Fruit fly (Drosophila melanogaster) whole organism, pupa: ENCODE measurements around the gene Ir31a.
A peak's percentile ranks its signal among the peaks of the same experiment; 100 is the strongest.

Experiments used
- CG10348 ChIP-seq: fragments of 200-800 bp; sonication (Bioruptor generic); IDR thresholded peaks from 2 replicates; pipeline ENCODE4 v1.3.6; 2022; ENCODE audit warnings: missing biosample characterization, missing genetic modification characterization
- CG12605 ChIP-seq: fragments of 200-800 bp; sonication (Bioruptor generic); IDR thresholded peaks from 2 replicates; pipeline ENCODE4 v1.3.6; 2022; ENCODE audit warnings: missing biosample characterization, missing genetic modification characterization
- CG13204 ChIP-seq: fragments of 200-800 bp; sonication (Bioruptor generic); optimal IDR thresholded peaks from 2 replicates; lab custom pipeline; 2018; ENCODE audit warnings: missing biosample characterization, mild to moderate bottlenecking, missing genetic modification characterization, moderate library complexity
- CG14655 ChIP-seq: fragments of 200-800 bp; sonication (Bioruptor generic); optimal IDR thresholded peaks from 3 replicates; lab custom pipeline; 2017; ENCODE audit warnings: mild to moderate bottlenecking, missing biosample characterization, missing genetic modification reagents, missing genetic modification characterization
- CG15710 ChIP-seq: fragments of 200-800 bp; sonication (Bioruptor generic); optimal IDR thresholded peaks from 2 replicates; lab custom pipeline; 2018; ENCODE audit warnings: missing biosample characterization, mild to moderate bottlenecking, missing genetic modification characterization, moderate library complexity
- CG17806 ChIP-seq: fragments of 200-800 bp; sonication (Bioruptor generic); optimal IDR thresholded peaks from 2 replicates; lab custom pipeline; 2018; ENCODE audit warnings: missing biosample characterization, mild to moderate bottlenecking, missing genetic modification characterization, moderate library complexity
- CG32121 ChIP-seq: fragments of 200-800 bp; sonication (Bioruptor generic); IDR thresholded peaks from 2 replicates; pipeline ENCODE4 v1.3.6; 2022; ENCODE audit warnings: missing biosample characterization, missing genetic modification characterization
- CG34367 ChIP-seq: fragments of 200-800 bp; sonication (Bioruptor generic); optimal IDR thresholded peaks from 2 replicates; lab custom pipeline; 2018; ENCODE audit warnings: missing biosample characterization, mild to moderate bottlenecking, missing genetic modification characterization
- CG4496 ChIP-seq: fragments of 200-800 bp; sonication (Bioruptor generic); IDR thresholded peaks from 3 replicates; pipeline ENCODE4 v1.3.6; 2022; ENCODE audit warnings: missing biosample characterization, missing genetic modification characterization
- CG8159 ChIP-seq: fragments of 200-800 bp; sonication (Bioruptor generic); optimal IDR thresholded peaks from 3 replicates; lab custom pipeline; 2018; ENCODE audit warnings: missing biosample characterization, mild to moderate bottlenecking, missing genetic modification characterization, moderate library complexity
- CG8301 ChIP-seq: fragments of 200-800 bp; sonication (Bioruptor generic); optimal IDR thresholded peaks from 2 replicates; lab custom pipeline; 2018; ENCODE audit warnings: missing biosample characterization, mild to moderate bottlenecking, missing genetic modification characterization
- CG9948 ChIP-seq: fragments of 200-800 bp; sonication (Bioruptor generic); optimal IDR thresholded peaks from 2 replicates; lab custom pipeline; 2018; ENCODE audit warnings: missing biosample characterization, mild to moderate bottlenecking, missing genetic modification characterization, moderate library complexity
- D1 ChIP-seq: fragments of 200-800 bp; sonication (Bioruptor generic); optimal IDR thresholded peaks from 2 replicates; lab custom pipeline; 2018; ENCODE audit warnings: missing biosample characterization, mild to moderate bottlenecking, missing genetic modification characterization, moderate library complexity
- EcR ChIP-seq: fragments of 200-800 bp; sonication (Bioruptor generic); optimal IDR thresholded peaks from 3 replicates; lab custom pipeline; 2019; ENCODE audit warnings: missing biosample characterization, missing genetic modification characterization, mild to moderate bottlenecking, moderate library complexity, missing genetic modification reagents
- Ets98B ChIP-seq: fragments of 200-800 bp; sonication (Bioruptor generic); IDR thresholded peaks from 2 replicates; pipeline ENCODE4 v1.3.6; 2022; ENCODE audit warnings: missing biosample characterization, missing genetic modification characterization
- Pif1A ChIP-seq: fragments of 200-800 bp; sonication (Bioruptor generic); optimal IDR thresholded peaks from 3 replicates; lab custom pipeline; 2016; ENCODE audit warnings: missing biosample characterization, missing genetic modification characterization
- Pif1B ChIP-seq: fragments of 200-800 bp; sonication (Bioruptor generic); optimal IDR thresholded peaks from 3 replicates; lab custom pipeline; 2016; ENCODE audit warnings: missing biosample characterization, missing genetic modification characterization
- Snoo ChIP-seq: fragments of 200-800 bp; sonication (Bioruptor generic); optimal IDR thresholded peaks from 3 replicates; lab custom pipeline; 2017; ENCODE audit warnings: missing biosample characterization, mild to moderate bottlenecking, missing genetic modification characterization, inconsistent platforms
- fd96Ca ChIP-seq: fragments of 200-800 bp; sonication (Bioruptor generic); IDR thresholded peaks from 3 replicates; pipeline ENCODE4 v1.3.6; 2022; ENCODE audit warnings: missing biosample characterization, missing genetic modification characterization
- gl ChIP-seq: fragments of 200-800 bp; sonication (Bioruptor generic); optimal IDR thresholded peaks from 2 replicates; lab custom pipeline; 2018; ENCODE audit warnings: missing biosample characterization, mild to moderate bottlenecking, missing genetic modification characterization
- rn ChIP-seq: fragments of 200-800 bp; sonication (Bioruptor generic); IDR thresholded peaks from 2 replicates; pipeline ENCODE4 v1.3.6; 2022; ENCODE audit warnings: missing biosample characterization, missing genetic modification characterization

Ir31a gene

dm6 chr2L:10373605-10374269, 31.6 kb upstream of the Ir31a start, which contains the start of gene rho-5:
rho-5 (minus strand) TSS chr2L:10373900.
- TF ChIP-seq Pif1A (GFP tag; lab: Kevin White, UChicago) (no peak), gl (tag; lab: Kevin White, UChicago) (no peak), CG15710 (no peak), Snoo (tag; lab: Kevin White, UChicago) (no peak), CG32121 (no peak), Ets98B (no peak), CG8301 (tag; lab: Kevin White, UChicago) (no peak), CG34367 (tag; lab: Kevin White, UChicago) (no peak)

dm6 chr2L:10375464-10376236, 29.7 kb upstream of the Ir31a start, which contains the start of the genes CG33303 and dpr19:
CG33303 (minus strand) TSS chr2L:10375757.
dpr19 (plus strand) TSS chr2L:10376168.
- TF ChIP-seq fd96Ca (GFP tag; lab: Robert Waterston, UW) (no peak), CG12605 (no peak), CG15710 (peak; percentile 57), CG32121 (peak; percentile 41), rn (GFP tag; lab: Robert Waterston, UW) (no peak), CG14655 (no peak), Pif1A (GFP tag; lab: Kevin White, UChicago) (no peak), CG13204 (no peak), CG8301 (tag; lab: Kevin White, UChicago) (peak; percentile 44), CG34367 (tag; lab: Kevin White, UChicago) (peak; percentile 25), Pif1B (GFP tag; lab: Kevin White, UChicago) (no peak), Snoo (tag; lab: Kevin White, UChicago) (peak; percentile 43), D1 (peak; percentile 70), Ets98B (peak; percentile 50; the same call in 1 of the 2 replicates), CG8159 (tag; lab: Kevin White, UChicago) (peak; percentile 56), EcR (GFP tag; lab: Kevin White, UChicago) (no peak), CG17806 (tag; lab: Kevin White, UChicago) (peak; percentile 48), gl (tag; lab: Kevin White, UChicago) (no peak), CG9948 (tag; lab: Kevin White, UChicago) (peak; percentile 44), CG4496 (GFP tag; lab: Robert Waterston, UW) (peak; percentile 44; the same call in 1 of the 3 replicates), CG10348 (GFP tag; lab: Robert Waterston, UW) (no peak)

- TF ChIP-seq CG13204, result no peak
- TF ChIP-seq CG34367 (tag; lab: Kevin White, UChicago), result no peak
- TF ChIP-seq CG4496 (GFP tag; lab: Robert Waterston, UW), result no peak
- no peak for TF ChIP-seq CG8159 (tag; lab: Kevin White, UChicago)
- no peak for TF ChIP-seq Ets98B
- TF ChIP-seq CG9948 (tag; lab: Kevin White, UChicago), result no peak
- no peak for TF ChIP-seq D1
- no peak for TF ChIP-seq gl (tag; lab: Kevin White, UChicago)
- TF ChIP-seq, all 21 proteins: peak for 0
These were observed 29.1 kb upstream of the Ir31a start for dm6 chr2L:10376276-10376675.

dm6 chr2L:10378631-10379030, 26.7 kb upstream of the Ir31a start:
- no peak for TF ChIP-seq Pif1B (GFP tag; lab: Kevin White, UChicago)
- no peak for TF ChIP-seq CG8159 (tag; lab: Kevin White, UChicago)
- TF ChIP-seq CG4496 (GFP tag; lab: Robert Waterston, UW), result no peak
- no peak for TF ChIP-seq CG34367 (tag; lab: Kevin White, UChicago)
- no peak for TF ChIP-seq CG14655
- TF ChIP-seq EcR (GFP tag; lab: Kevin White, UChicago), result no peak
- TF ChIP-seq rn (GFP tag; lab: Robert Waterston, UW), result no peak
- TF ChIP-seq, all 21 proteins: peak for 0

- TF ChIP-seq Pif1A (GFP tag; lab: Kevin White, UChicago) (no peak), CG8159 (tag; lab: Kevin White, UChicago) (no peak), fd96Ca (GFP tag; lab: Robert Waterston, UW) (no peak), D1 (no peak), CG34367 (tag; lab: Kevin White, UChicago) (no peak), CG15710 (no peak), CG10348 (GFP tag; lab: Robert Waterston, UW) (no peak), CG8301 (tag; lab: Kevin White, UChicago) (no peak), CG9948 (tag; lab: Kevin White, UChicago) (no peak), rn (GFP tag; lab: Robert Waterston, UW) (no peak), gl (tag; lab: Kevin White, UChicago) (no peak)
These were observed 25.5 kb upstream of the Ir31a start, which contains the start of gene gny for dm6 chr2L:10379865-10380264. gny (plus strand) TSS chr2L:10380103.
